Worm (Caenorhabditis elegans) whole organism, early embryonic: ENCODE measurements around the gene C25G4.7.

ENCODE experiments used
- B0310.2 ChIP-seq: sonication (generic microtip); optimal IDR thresholded peaks from 2 replicates; lab custom pipeline; 2016; ENCODE audit warnings: mild to moderate bottlenecking, missing genetic modification characterization, missing compliant biosample characterization
- F13C5.2 ChIP-seq: sonication (generic microtip); optimal IDR thresholded peaks from 2 replicates; lab custom pipeline; 2017; ENCODE audit warnings: mild to moderate bottlenecking, missing genetic modification characterization, inconsistent platforms, missing compliant biosample characterization
- aly-1 ChIP-seq: sonication (generic microtip); optimal IDR thresholded peaks from 2 replicates; lab custom pipeline; 2016; ENCODE audit warnings: missing genetic modification characterization, missing compliant biosample characterization
- ama-1 ChIP-seq: fragments of 150-350 bp; optimal IDR thresholded peaks from 2 replicates; lab custom pipeline; 2014
- ceh-36 ChIP-seq: sonication (generic microtip); optimal IDR thresholded peaks from 2 replicates; lab custom pipeline; 2016; ENCODE audit warnings: missing genetic modification characterization, inconsistent platforms, missing compliant biosample characterization
- ets-7 ChIP-seq: sonication (generic microtip); optimal IDR thresholded peaks from 2 replicates; lab custom pipeline; 2016; ENCODE audit warnings: missing genotype, missing genetic modification characterization, missing compliant biosample characterization
- flt-1 ChIP-seq: fragments of 200-800 bp; sonication (Bioruptor generic); IDR thresholded peaks from 2 replicates; pipeline ENCODE4 v1.3.6; 2022; ENCODE audit warnings: missing genetic modification characterization, missing compliant biosample characterization
- hmbx-1 ChIP-seq: sonication (generic microtip); optimal IDR thresholded peaks from 2 replicates; lab custom pipeline; 2016; ENCODE audit warnings: mild to moderate bottlenecking, missing genetic modification characterization, missing compliant biosample characterization
- hnd-1 ChIP-seq: sonication (generic microtip); optimal IDR thresholded peaks from 2 replicates; lab custom pipeline; 2016; ENCODE audit warnings: missing genetic modification characterization, missing compliant biosample characterization
- pes-1 ChIP-seq: fragments of 200-800 bp; sonication (Bioruptor generic); IDR thresholded peaks from 2 replicates; pipeline ENCODE4 v1.3.6; 2022; ENCODE audit warnings: missing genetic modification reagents, missing genetic modification characterization, missing compliant biosample characterization
- scrt-1 ChIP-seq: fragments of 200-800 bp; sonication (Bioruptor generic); IDR thresholded peaks from 2 replicates; pipeline ENCODE4 v1.3.6; 2022; ENCODE audit warnings: missing genetic modification characterization, missing compliant biosample characterization
- tbx-11 ChIP-seq: fragments of 200-800 bp; sonication (Bioruptor generic); IDR thresholded peaks from 2 replicates; pipeline ENCODE4 v1.3.6; 2022; ENCODE audit warnings: missing genetic modification characterization, missing compliant biosample characterization
- tbx-37 ChIP-seq: fragments of 200-800 bp; sonication (Bioruptor generic); conservative IDR thresholded peaks from 2 replicates; pipeline ENCODE4 v1.3.6; 2022; ENCODE audit warnings: missing genetic modification reagents, missing genetic modification characterization, missing compliant biosample characterization
- tra-4 ChIP-seq: sonication (generic microtip); optimal IDR thresholded peaks from 2 replicates; lab custom pipeline; 2017; ENCODE audit warnings: missing genetic modification characterization, missing compliant biosample characterization

DNA sequence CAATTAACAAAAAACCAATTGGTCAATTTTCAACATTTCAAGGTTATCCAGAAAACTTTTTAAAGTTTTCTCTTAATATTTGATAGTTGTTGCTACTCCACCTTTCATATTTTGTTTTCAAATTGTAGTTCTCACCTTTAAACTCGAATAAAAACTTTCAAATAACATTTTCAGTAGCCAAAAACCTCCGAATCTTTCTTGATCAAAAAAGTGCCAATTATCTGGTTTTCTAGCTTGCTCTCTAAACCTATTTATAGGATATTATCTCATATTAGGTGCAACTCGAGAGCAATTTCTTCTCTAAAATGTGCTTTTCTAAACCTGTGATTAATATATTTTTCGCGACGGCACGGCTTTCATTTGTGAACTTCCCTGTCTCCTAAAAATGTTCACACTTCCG, 30.5 kb downstream of the C25G4.7 start, which contains the start of gene sru-26:
- TF ChIP-seq aly-1 (tag; lab: Kevin White, UChicago) (no peak), ets-7 (tag; lab: Kevin White, UChicago) (no peak), flt-1 (GFP tag; lab: Robert Waterston, UW) (no peak), tbx-11 (GFP tag; lab: Robert Waterston, UW) (no peak), tbx-37 (GFP tag; lab: Robert Waterston, UW) (no peak), hmbx-1 (tag; lab: Kevin White, UChicago) (no peak), B0310.2 (tag; lab: Kevin White, UChicago) (no peak), ama-1 (lab: Kevin White, UChicago) (no peak), hnd-1 (tag; lab: Kevin White, UChicago) (no peak), pes-1 (GFP tag; lab: Robert Waterston, UW) (no peak), ceh-36 (no peak), tra-4 (tag; lab: Kevin White, UChicago) (no peak), scrt-1 (GFP tag; lab: Robert Waterston, UW) (no peak), F13C5.2 (tag; lab: Kevin White, UChicago) (no peak)
